Worm (Caenorhabditis elegans) whole organism, L2 larva: ENCODE measurements around the gene skr-13.

Experiments
- C34F6.9 ChIP-seq: fragments of 150-350 bp; optimal IDR thresholded peaks from 2 replicates; lab custom pipeline; 2014; ENCODE audit warnings: missing biosample characterization, missing genetic modification characterization
- Y55F3AM.14 ChIP-seq: fragments of 200-800 bp; sonication (Bioruptor generic); optimal IDR thresholded peaks from 2 replicates; lab custom pipeline; 2018; ENCODE audit warnings: mild to moderate bottlenecking, missing genetic modification characterization, missing compliant biosample characterization
- ZK546.5 ChIP-seq: sonication (generic microtip); optimal IDR thresholded peaks from 2 replicates; lab custom pipeline; 2017; ENCODE audit warnings: missing biosample characterization, missing genetic modification characterization
- alr-1 ChIP-seq: fragments of 150-350 bp; optimal IDR thresholded peaks from 2 replicates; lab custom pipeline; 2014; ENCODE audit warnings: missing biosample characterization, missing genetic modification characterization
- blmp-1 ChIP-seq: sonication (generic microtip); optimal IDR thresholded peaks from 2 replicates; lab custom pipeline; 2017; ENCODE audit warnings: missing genetic modification characterization, mild to moderate bottlenecking, missing compliant biosample characterization, antibody characterized with exemption, moderate library complexity; ENCODE audit not compliant: insufficient read depth
- ceh-16 ChIP-seq: fragments of 150-350 bp; optimal IDR thresholded peaks from 2 replicates; lab custom pipeline; 2014; ENCODE audit warnings: missing biosample characterization, missing genetic modification characterization
- ceh-82 ChIP-seq: fragments of 150-350 bp; optimal IDR thresholded peaks from 2 replicates; lab custom pipeline; 2014; ENCODE audit warnings: missing biosample characterization, missing genetic modification characterization
- crh-2 ChIP-seq: sonication (generic microtip); optimal IDR thresholded peaks from 2 replicates; lab custom pipeline; 2017; ENCODE audit warnings: missing biosample characterization, missing genetic modification characterization
- dmd-4 ChIP-seq: sonication (generic microtip); optimal IDR thresholded peaks from 2 replicates; lab custom pipeline; 2017; ENCODE audit warnings: missing biosample characterization, missing genetic modification characterization
- egl-27 ChIP-seq: sonication (generic microtip); optimal IDR thresholded peaks from 3 replicates; lab custom pipeline; 2017; ENCODE audit warnings: missing biosample characterization, missing genetic modification reagents, missing genetic modification characterization
- elt-3 ChIP-seq: sonication (generic microtip); optimal IDR thresholded peaks from 2 replicates; lab custom pipeline; 2017; ENCODE audit warnings: missing biosample characterization, missing genetic modification characterization
- fos-1 ChIP-seq: fragments of 150-350 bp; optimal IDR thresholded peaks from 2 replicates; lab custom pipeline; 2014; ENCODE audit warnings: missing biosample characterization, missing genetic modification characterization
- gmeb-1 ChIP-seq: fragments of 150-350 bp; optimal IDR thresholded peaks from 2 replicates; lab custom pipeline; 2014; ENCODE audit warnings: missing biosample characterization, missing genetic modification characterization
- lin-11 ChIP-seq: fragments of 150-350 bp; sonication (generic microtip); optimal IDR thresholded peaks from 2 replicates; lab custom pipeline; 2014; ENCODE audit warnings: missing biosample characterization, missing genetic modification characterization, inconsistent platforms, mixed read lengths
- lin-13 ChIP-seq: fragments of 150-350 bp; optimal IDR thresholded peaks from 2 replicates; lab custom pipeline; 2014; ENCODE audit warnings: missing biosample characterization, missing genetic modification reagents, missing genetic modification characterization
- lin-39 ChIP-seq: fragments of 150-350 bp; optimal IDR thresholded peaks from 2 replicates; lab custom pipeline; 2014; ENCODE audit warnings: missing biosample characterization, missing genetic modification reagents, missing genetic modification characterization
- lsy-2 ChIP-seq, 2 experiments: fragments of 150-350 bp in 1 of 2; sonication (generic microtip) in 1 of 2; optimal IDR thresholded peaks; 2 replicates each; lab custom pipeline; 2014 to 2017; ENCODE audit warnings: missing biosample characterization in 2 of 2, missing genetic modification characterization in 2 of 2
- mab-5 ChIP-seq: fragments of 150-350 bp; optimal IDR thresholded peaks from 2 replicates; lab custom pipeline; 2014; ENCODE audit warnings: missing biosample characterization, missing genetic modification characterization
- mbf-1 ChIP-seq: sonication (generic microtip); optimal IDR thresholded peaks from 2 replicates; lab custom pipeline; 2017; ENCODE audit warnings: missing biosample characterization, missing genetic modification characterization
- nhr-129 ChIP-seq: fragments of 150-350 bp; optimal IDR thresholded peaks from 2 replicates; lab custom pipeline; 2014; ENCODE audit warnings: missing biosample characterization, missing genetic modification characterization
- nhr-21 ChIP-seq: fragments of 150-350 bp; optimal IDR thresholded peaks from 2 replicates; lab custom pipeline; 2014; ENCODE audit warnings: missing biosample characterization, missing genetic modification characterization
- nhr-23 ChIP-seq: fragments of 150-350 bp; optimal IDR thresholded peaks from 2 replicates; lab custom pipeline; 2014; ENCODE audit warnings: missing biosample characterization, missing genetic modification reagents, missing genetic modification characterization
- nhr-25 ChIP-seq: fragments of 150-350 bp; sonication (generic microtip); optimal IDR thresholded peaks from 3 replicates; lab custom pipeline; 2014; ENCODE audit warnings: missing biosample characterization, missing genetic modification characterization
- nhr-6 ChIP-seq: fragments of 150-350 bp; optimal IDR thresholded peaks from 2 replicates; lab custom pipeline; 2014; ENCODE audit warnings: missing biosample characterization, missing genetic modification characterization
- nhr-77 ChIP-seq: fragments of 150-350 bp; optimal IDR thresholded peaks from 2 replicates; lab custom pipeline; 2014; ENCODE audit warnings: missing biosample characterization, missing genetic modification characterization
- peb-1 ChIP-seq: fragments of 150-350 bp; optimal IDR thresholded peaks from 2 replicates; lab custom pipeline; 2014; ENCODE audit warnings: missing biosample characterization, missing genetic modification characterization
- sem-4 ChIP-seq: fragments of 150-350 bp; optimal IDR thresholded peaks from 2 replicates; lab custom pipeline; 2014; ENCODE audit warnings: missing biosample characterization, missing genetic modification reagents, missing genetic modification characterization
- skn-1 ChIP-seq: sonication (generic microtip); optimal IDR thresholded peaks from 2 replicates; lab custom pipeline; 2017; ENCODE audit warnings: missing biosample characterization, missing genetic modification characterization
- sma-3 ChIP-seq: sonication (generic microtip); optimal IDR thresholded peaks from 2 replicates; lab custom pipeline; 2016; ENCODE audit warnings: missing genetic modification reagents, missing genetic modification characterization, missing compliant biosample characterization
- sma-9 ChIP-seq, 2 experiments: fragments of 150-350 bp in 1 of 2; sonication (generic microtip) in 1 of 2; optimal IDR thresholded peaks; 2 replicates each; lab custom pipeline; 2014 to 2016; ENCODE audit warnings: missing genetic modification characterization in 2 of 2, mild to moderate bottlenecking in 1 of 2, missing biosample characterization in 1 of 2, missing compliant biosample characterization in 1 of 2, missing genetic modification reagents in 1 of 2, moderate library complexity in 1 of 2
- snpc-4 ChIP-seq: fragments of 150-350 bp; optimal IDR thresholded peaks from 2 replicates; lab custom pipeline; 2014; ENCODE audit warnings: missing biosample characterization, missing genetic modification characterization
- unc-39 ChIP-seq: fragments of 150-350 bp; optimal IDR thresholded peaks from 2 replicates; lab custom pipeline; 2014; ENCODE audit warnings: missing biosample characterization, missing genetic modification characterization
- unc-55 ChIP-seq: fragments of 150-350 bp; sonication (generic microtip); optimal IDR thresholded peaks from 3 replicates; lab custom pipeline; 2014; ENCODE audit warnings: missing biosample characterization, missing genetic modification reagents, missing genetic modification characterization
- ztf-1 ChIP-seq: fragments of 200-800 bp; sonication (Bioruptor generic); conservative IDR thresholded peaks from 2 replicates; pipeline ENCODE4 v1.3.6; 2022; ENCODE audit warnings: missing genetic modification characterization, missing compliant biosample characterization
- ztf-11 ChIP-seq: sonication (generic microtip); optimal IDR thresholded peaks from 2 replicates; lab custom pipeline; 2017; ENCODE audit warnings: missing biosample characterization, missing genetic modification characterization

Gene skr-13

DNA sequence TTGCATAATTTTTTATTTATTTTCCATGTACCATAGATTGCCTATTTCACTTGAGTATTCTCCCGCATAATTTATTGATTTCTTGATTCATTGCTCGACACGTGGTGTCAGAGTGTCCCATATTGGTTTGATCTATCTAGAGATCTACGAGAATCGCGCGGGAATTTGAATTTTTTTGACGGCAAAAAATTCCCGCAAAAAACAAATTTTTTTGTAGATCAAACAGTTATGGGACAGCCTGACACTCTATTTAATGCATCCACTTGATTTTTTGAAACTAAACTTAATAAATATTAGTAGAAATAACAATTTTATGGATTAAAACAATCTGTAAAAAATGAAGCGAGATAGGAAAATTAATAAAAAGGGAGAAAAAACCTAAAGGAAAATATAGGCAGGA lies 36.4 kb downstream of the skr-13 start:
- TF ChIP-seq ztf-1 (GFP tag; lab: Robert Waterston, UW) (no peak), peb-1 (no peak), blmp-1 (tag; lab: Kevin White, UChicago) (no peak), ZK546.5 (no peak), lin-39 (tag; lab: Kevin White, UChicago) (no peak), ztf-11 (no peak), nhr-6 (tag; lab: Kevin White, UChicago) (no peak), nhr-21 (tag; lab: Kevin White, UChicago) (no peak)

DNA sequence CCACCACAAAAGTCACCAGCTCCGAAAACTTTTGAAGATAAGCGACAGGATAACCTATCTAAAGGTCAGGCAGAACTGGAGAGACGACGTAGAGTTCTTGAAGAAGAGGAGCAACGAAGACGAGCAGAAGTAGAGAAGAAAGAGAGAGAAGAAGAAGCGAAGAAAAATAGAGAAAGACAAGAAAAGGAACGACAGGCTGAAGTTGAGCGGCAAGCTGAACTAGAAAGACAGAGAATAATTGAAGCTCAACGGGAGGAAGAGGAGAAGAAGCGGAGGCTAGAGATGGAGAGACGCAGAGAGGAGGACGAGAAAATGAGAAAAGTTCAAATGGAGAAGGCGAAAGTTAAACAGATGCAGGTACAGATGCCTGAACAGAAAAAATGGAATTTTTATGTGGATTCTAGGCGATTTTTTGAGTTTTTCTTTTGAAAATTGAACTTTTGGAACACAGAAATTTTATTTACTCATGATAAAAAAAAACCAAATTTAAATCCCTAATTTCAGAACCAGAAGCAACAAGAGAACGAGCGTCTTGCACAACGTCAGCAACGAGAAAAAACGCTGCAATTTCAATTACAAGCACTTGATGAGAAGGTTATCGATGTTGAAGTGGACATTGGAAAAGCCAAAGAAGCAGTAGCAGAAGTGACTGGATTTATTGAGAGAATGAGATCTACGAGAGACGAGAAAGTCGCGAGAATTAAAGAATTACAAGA lies 41.2 kb downstream of the skr-13 start:
- TF ChIP-seq nhr-23 (tag; lab: Kevin White, UChicago), result no peak
- TF ChIP-seq sem-4 (tag; lab: Kevin White, UChicago), result no peak
- peak; percentile 28 for TF ChIP-seq C34F6.9 (tag; lab: Kevin White, UChicago)
- TF ChIP-seq mbf-1 (tag; lab: Kevin White, UChicago), result no peak
- peak; percentile 55 for TF ChIP-seq unc-55
- TF ChIP-seq, all 48 proteins: peak for 2

DNA sequence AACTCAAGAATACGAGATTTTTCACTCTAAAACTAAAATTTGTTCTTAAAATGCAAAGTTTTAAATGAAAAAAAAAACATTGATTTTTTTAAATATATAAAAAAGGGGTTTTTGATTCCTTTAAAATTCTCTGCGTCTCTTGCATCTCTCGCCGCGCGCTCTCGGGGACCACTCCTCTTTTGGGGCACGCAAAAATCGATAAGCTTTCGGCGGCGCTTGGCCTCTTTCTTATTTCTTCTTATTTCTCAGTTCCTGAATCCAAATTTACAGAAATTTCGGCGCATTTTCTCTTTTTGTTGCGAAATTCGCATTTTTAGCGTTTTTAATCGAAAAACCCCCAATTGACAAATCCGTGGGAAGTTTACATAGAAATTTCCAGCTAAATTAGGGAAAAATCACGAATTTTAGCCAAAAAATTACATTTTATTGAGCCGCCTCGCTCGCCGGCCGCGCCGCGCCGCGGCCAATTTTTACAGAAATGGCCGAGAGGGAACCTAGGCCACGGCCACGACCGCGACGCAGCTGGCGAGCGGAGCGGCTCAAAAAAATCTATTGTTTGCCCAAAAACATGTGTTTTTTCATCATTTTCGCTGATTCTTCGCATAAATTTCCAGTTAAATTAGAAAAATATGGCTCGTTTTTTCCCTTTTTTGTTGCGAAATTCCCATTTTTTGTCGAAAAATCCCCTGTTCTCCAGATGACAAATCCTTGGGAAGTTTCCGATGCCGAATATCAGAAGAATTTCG lies 43.3 kb downstream of the skr-13 start, which contains the start of gene itsn-1:
Gene itsn-1 (plus strand): TSS at position 696 of the 746 bp plus-strand sequence.
- TF ChIP-seq sem-4 (tag; lab: Kevin White, UChicago) (no peak), snpc-4 (no peak), peb-1 (no peak), egl-27 (no peak), nhr-23 (tag; lab: Kevin White, UChicago) (no peak), ceh-16 (tag; lab: Kevin White, UChicago) (no peak), nhr-77 (tag; lab: Kevin White, UChicago) (no peak), mab-5 (tag; lab: Kevin White, UChicago) (no peak), alr-1 (no peak), lin-13 (GFP tag; lab: Kevin White, UChicago) (no peak), Y55F3AM.14 (GFP tag; lab: Kevin White, UChicago) (no peak), lin-11 (tag; lab: Kevin White, UChicago) (no peak), unc-39 (tag; lab: Kevin White, UChicago) (no peak), fos-1 (tag; lab: Kevin White, UChicago) (no peak)

DNA sequence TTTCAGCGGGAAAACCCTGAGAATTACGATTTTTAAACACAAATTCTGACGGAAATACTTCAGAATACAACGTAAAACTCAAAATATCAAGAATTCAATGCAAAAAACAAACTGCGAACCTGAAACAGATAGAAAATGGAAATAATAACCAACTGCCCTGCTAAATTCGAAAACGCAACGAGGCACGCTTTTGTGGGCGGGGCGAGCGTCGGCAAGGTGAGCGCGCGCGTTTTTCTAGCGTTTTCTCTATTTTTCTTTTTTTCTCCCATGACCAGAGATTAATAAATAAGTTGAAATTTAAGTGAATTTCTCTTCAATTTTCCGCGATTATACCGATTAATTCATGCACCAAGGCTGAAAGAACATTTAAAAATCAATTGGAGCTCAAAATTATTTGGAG lies 43.8 kb downstream of the skr-13 start, which contains the start of gene uaf-2:
Gene uaf-2 (minus strand): TSS at position 183 of the 400 bp plus-strand sequence.
- TF ChIP-seq unc-55 (peak; percentile 54), peb-1 (no peak), Y55F3AM.14 (GFP tag; lab: Kevin White, UChicago) (no peak), nhr-129 (tag; lab: Kevin White, UChicago) (peak; percentile 22), skn-1 (tag; lab: Kevin White, UChicago) (no peak), dmd-4 (no peak), ceh-82 (no peak), C34F6.9 (tag; lab: Kevin White, UChicago) (peak; percentile 22), elt-3 (tag; lab: Kevin White, UChicago) (no peak), crh-2 (tag; lab: Kevin White, UChicago) (peak; percentile 6), lsy-2 (tag; optimal IDR thresholded peaks at IDR 0.05; lab: Kevin White, UChicago) (no peak), gmeb-1 (peak; percentile 10), nhr-25 (tag; lab: Kevin White, UChicago) (no peak), ZK546.5 (no peak), unc-39 (tag; lab: Kevin White, UChicago) (no peak), sma-3 (peak; percentile 36), mab-5 (tag; lab: Kevin White, UChicago) (no peak), nhr-6 (tag; lab: Kevin White, UChicago) (no peak), blmp-1 (tag; lab: Kevin White, UChicago) (no peak), sma-9 (GFP tag; optimal IDR thresholded peaks at IDR 0.05; lab: Kevin White, UChicago) (no peak), sma-9 (tag; optimal IDR thresholded peaks at IDR 0.05; lab: Kevin White, UChicago) (no peak)
